Fruit fly (Drosophila melanogaster) whole organism, prepupa: Measurements from ENCODE around the gene RhoGAP5A.

Experiments used
- Blimp-1 ChIP-seq: fragments of 200-800 bp; sonication (Bioruptor generic); optimal IDR thresholded peaks from 3 replicates; lab custom pipeline; 2017; ENCODE audit warnings: missing biosample characterization, missing genetic modification characterization, mild to moderate bottlenecking, moderate library complexity, missing genetic modification reagents
- CG10631 ChIP-seq: fragments of 200-800 bp; sonication (Bioruptor generic); optimal IDR thresholded peaks from 2 replicates; lab custom pipeline; 2016; ENCODE audit warnings: missing biosample characterization, missing genetic modification characterization
- CG15336 ChIP-seq: fragments of 200-800 bp; sonication (Bioruptor generic); IDR thresholded peaks from 2 replicates; pipeline ENCODE4 v1.3.6; 2022; ENCODE audit warnings: missing biosample characterization, missing genetic modification characterization
- CG1621 ChIP-seq: fragments of 200-800 bp; sonication (Bioruptor generic); optimal IDR thresholded peaks from 3 replicates; lab custom pipeline; 2018; ENCODE audit warnings: missing biosample characterization, mild to moderate bottlenecking, missing genetic modification characterization
- CG16779 ChIP-seq: fragments of 200-800 bp; sonication (Bioruptor generic); optimal IDR thresholded peaks from 3 replicates; lab custom pipeline; 2017; ENCODE audit warnings: missing biosample characterization, mild to moderate bottlenecking, missing genetic modification characterization
- CG31627 ChIP-seq: fragments of 200-800 bp; sonication (Bioruptor generic); optimal IDR thresholded peaks from 3 replicates; lab custom pipeline; 2016; ENCODE audit warnings: missing biosample characterization, missing genetic modification characterization
- CG32006 ChIP-seq: fragments of 200-800 bp; sonication (Bioruptor generic); optimal IDR thresholded peaks from 3 replicates; lab custom pipeline; 2017; ENCODE audit warnings: missing biosample characterization, mild to moderate bottlenecking, missing genetic modification characterization
- CG6163 ChIP-seq: fragments of 200-800 bp; sonication (Bioruptor generic); IDR thresholded peaks from 3 replicates; pipeline ENCODE4 v1.3.6; 2022; ENCODE audit warnings: missing biosample characterization, missing genetic modification characterization
- CG6276 ChIP-seq: fragments of 200-800 bp; sonication (Bioruptor generic); optimal IDR thresholded peaks from 2 replicates; lab custom pipeline; 2017; ENCODE audit warnings: missing biosample characterization, mild to moderate bottlenecking, missing genetic modification characterization
- CG6808 ChIP-seq: fragments of 200-800 bp; sonication (Bioruptor generic); optimal IDR thresholded peaks from 3 replicates; lab custom pipeline; 2017; ENCODE audit warnings: missing biosample characterization, missing genetic modification characterization, mild to moderate bottlenecking, moderate library complexity, missing genetic modification reagents
- CG6854 ChIP-seq: fragments of 200-800 bp; sonication (Bioruptor generic); optimal IDR thresholded peaks from 2 replicates; lab custom pipeline; 2017; ENCODE audit warnings: missing biosample characterization, mild to moderate bottlenecking, missing genetic modification characterization
- CG7368 ChIP-seq: fragments of 200-800 bp; sonication (Bioruptor generic); optimal IDR thresholded peaks from 3 replicates; lab custom pipeline; 2016; ENCODE audit warnings: missing biosample characterization, missing genetic modification characterization
- CG9139 ChIP-seq: fragments of 200-800 bp; sonication (Bioruptor generic); optimal IDR thresholded peaks from 3 replicates; lab custom pipeline; 2017; ENCODE audit warnings: missing biosample characterization, mild to moderate bottlenecking, missing genetic modification characterization
- Eip75B ChIP-seq: fragments of 200-800 bp; sonication (Bioruptor generic); optimal IDR thresholded peaks from 3 replicates; lab custom pipeline; 2016; ENCODE audit warnings: missing biosample characterization, missing genetic modification characterization
- Eip78C ChIP-seq: fragments of 200-800 bp; sonication (Bioruptor generic); peaks from one replicate; lab custom pipeline; 2016; ENCODE audit warnings: missing biosample characterization, missing genetic modification characterization
- Eip93F ChIP-seq: fragments of 200-800 bp; sonication (Bioruptor generic); optimal IDR thresholded peaks from 2 replicates; lab custom pipeline; 2016; ENCODE audit warnings: missing biosample characterization, mild to moderate bottlenecking, missing genetic modification characterization
- Ets21C ChIP-seq: fragments of 200-800 bp; sonication (Bioruptor generic); optimal IDR thresholded peaks from 3 replicates; lab custom pipeline; 2016; ENCODE audit warnings: missing biosample characterization, missing genetic modification characterization
- Ets96B ChIP-seq: fragments of 200-800 bp; optimal IDR thresholded peaks from 2 replicates; lab custom pipeline; 2019; ENCODE audit warnings: missing biosample characterization, mild to moderate bottlenecking, missing genetic modification characterization, moderate library complexity
- Gug ChIP-seq: fragments of 200-800 bp; sonication (Bioruptor generic); IDR thresholded peaks from 2 replicates; pipeline ENCODE4 v1.3.6; 2022; ENCODE audit warnings: missing biosample characterization, missing genetic modification characterization
- Hr39 ChIP-seq: fragments of 200-800 bp; sonication (Bioruptor generic); optimal IDR thresholded peaks from 2 replicates; lab custom pipeline; 2016; ENCODE audit warnings: missing biosample characterization, missing genetic modification characterization
- Lpt ChIP-seq: fragments of 200-800 bp; sonication (Bioruptor generic); optimal IDR thresholded peaks from 3 replicates; lab custom pipeline; 2016; ENCODE audit warnings: missing biosample characterization, missing genetic modification characterization
- Met ChIP-seq: fragments of 200-800 bp; sonication (Bioruptor generic); optimal IDR thresholded peaks from 3 replicates; lab custom pipeline; 2016; ENCODE audit warnings: missing biosample characterization, missing genetic modification characterization
- achi ChIP-seq: fragments of 200-800 bp; sonication (Bioruptor generic); optimal IDR thresholded peaks from 3 replicates; lab custom pipeline; 2016; ENCODE audit warnings: missing biosample characterization, missing genetic modification characterization
- acj6 ChIP-seq: fragments of 200-800 bp; sonication (Bioruptor generic); optimal IDR thresholded peaks from 3 replicates; lab custom pipeline; 2016; ENCODE audit warnings: missing biosample characterization, missing genetic modification characterization
- cyc ChIP-seq: fragments of 200-800 bp; sonication (Bioruptor generic); optimal IDR thresholded peaks from 3 replicates; lab custom pipeline; 2016; ENCODE audit warnings: missing biosample characterization, missing genetic modification characterization
- dac ChIP-seq: fragments of 200-800 bp; sonication (Bioruptor generic); optimal IDR thresholded peaks from 2 replicates; lab custom pipeline; 2017; ENCODE audit warnings: missing biosample characterization, mild to moderate bottlenecking, missing genetic modification characterization
- dsx ChIP-seq: fragments of 200-800 bp; optimal IDR thresholded peaks from 3 replicates; lab custom pipeline; 2019; ENCODE audit warnings: missing biosample characterization, mild to moderate bottlenecking, missing genetic modification characterization, moderate library complexity; ENCODE audit not compliant: poor library complexity, severe bottlenecking
- esn ChIP-seq: fragments of 200-800 bp; sonication (Bioruptor generic); optimal IDR thresholded peaks from 2 replicates; lab custom pipeline; 2016; ENCODE audit warnings: missing biosample characterization, mild to moderate bottlenecking, missing genetic modification characterization, moderate library complexity
- fd59A ChIP-seq: fragments of 200-800 bp; sonication (Bioruptor generic); optimal IDR thresholded peaks from 2 replicates; lab custom pipeline; 2017; ENCODE audit warnings: missing biosample characterization, mild to moderate bottlenecking, missing genetic modification characterization, missing genetic modification reagents
- fd85E ChIP-seq: fragments of 200-800 bp; sonication (Bioruptor generic); optimal IDR thresholded peaks from 3 replicates; lab custom pipeline; 2016; ENCODE audit warnings: missing biosample characterization, missing genetic modification characterization
- lz ChIP-seq: fragments of 200-800 bp; sonication (Bioruptor generic); optimal IDR thresholded peaks from 3 replicates; lab custom pipeline; 2016; ENCODE audit warnings: missing biosample characterization, missing genetic modification characterization
- net ChIP-seq: fragments of 200-800 bp; sonication (Bioruptor generic); optimal IDR thresholded peaks from 3 replicates; lab custom pipeline; 2016; ENCODE audit warnings: missing biosample characterization, missing genetic modification characterization
- pdm3 ChIP-seq: fragments of 200-800 bp; sonication (Bioruptor generic); optimal IDR thresholded peaks from 3 replicates; lab custom pipeline; 2016; ENCODE audit warnings: missing biosample characterization, missing genetic modification characterization
- ss ChIP-seq, 2 experiments: fragments of 200-800 bp; sonication (Bioruptor generic); optimal IDR thresholded peaks; 2 replicates in 1 of 2; 3 replicates in 1 of 2; lab custom pipeline; 2017 to 2018; ENCODE audit warnings: mild to moderate bottlenecking in 2 of 2, missing biosample characterization in 2 of 2, missing genetic modification characterization in 2 of 2, moderate library complexity in 1 of 2
- svp ChIP-seq: fragments of 200-800 bp; sonication (Bioruptor generic); peaks from one replicate; lab custom pipeline; 2016; ENCODE audit warnings: missing biosample characterization, missing genetic modification characterization
- topi ChIP-seq: fragments of 200-800 bp; sonication (Bioruptor generic); optimal IDR thresholded peaks from 3 replicates; lab custom pipeline; 2016; ENCODE audit warnings: missing biosample characterization, missing genetic modification characterization
- vri ChIP-seq: fragments of 200-800 bp; sonication (Bioruptor generic); optimal IDR thresholded peaks from 3 replicates; lab custom pipeline; 2016; ENCODE audit warnings: missing biosample characterization, mild to moderate bottlenecking, missing genetic modification characterization

RhoGAP5A gene

dm6 chrX:5618562-5618961 is at the start of gene RhoGAP5A:
Gene RhoGAP5A, minus strand, starts transcription at chrX:5618806.
- peak; percentile 38 for TF ChIP-seq CG1621 (tag; lab: Kevin White, UChicago)
- TF ChIP-seq CG10631 (GFP tag; lab: Kevin White, UChicago) = no peak

DNA sequence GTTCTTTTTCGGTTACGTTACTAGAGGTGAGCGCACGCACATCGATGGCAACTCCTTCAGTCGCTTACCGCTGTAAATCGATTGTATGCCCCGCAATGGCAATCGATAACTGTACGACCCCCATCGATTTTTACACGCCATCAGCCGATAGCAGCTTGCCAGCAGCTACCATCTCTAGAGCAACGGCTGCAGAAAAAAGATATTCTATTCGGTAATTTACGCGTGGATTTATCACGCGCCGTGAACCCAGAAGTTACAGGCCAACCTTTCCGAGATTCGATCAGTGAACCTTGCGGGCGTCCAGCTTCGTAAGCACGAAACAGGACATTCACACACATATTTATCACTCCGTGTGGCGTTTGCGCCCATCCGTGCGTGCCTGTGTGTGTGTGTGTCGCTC is 47.3 kb upstream of the RhoGAP5A start, which contains the start of the genes Sirt4 and CG4119:
TSS of gene Sirt4 (minus strand) at position 39 of the 400 bp plus-strand sequence.
TSS of gene CG4119 (plus strand) at position 151 of the 400 bp plus-strand sequence.
- TF ChIP-seq CG6276 = no peak
- no peak for TF ChIP-seq CG7368 (GFP tag; lab: Kevin White, UChicago)
- peak; percentile 27 for TF ChIP-seq vri (GFP tag; lab: Kevin White, UChicago)
- TF ChIP-seq CG6808 (GFP tag; lab: Kevin White, UChicago) = peak; percentile 35
- TF ChIP-seq CG10631 (GFP tag; lab: Kevin White, UChicago) = no peak
- TF ChIP-seq CG31627 (GFP tag; lab: Kevin White, UChicago) = peak; percentile 4
- no peak for TF ChIP-seq fd59A (GFP tag; lab: Kevin White, UChicago)
- TF ChIP-seq CG9139 = no peak
- TF ChIP-seq Met (GFP tag; lab: Kevin White, UChicago) = no peak
- TF ChIP-seq Gug = no peak
- TF ChIP-seq topi = no peak
- peak; percentile 17 for TF ChIP-seq svp
- TF ChIP-seq fd85E (GFP tag; lab: Kevin White, UChicago) = no peak
- TF ChIP-seq CG16779 = no peak
- peak; percentile 27 for TF ChIP-seq esn
- peak in 1 of 2 experiments; percentile 12 for TF ChIP-seq ss (GFP tag; optimal IDR thresholded peaks at IDR 0.05; lab: Kevin White, UChicago)
- no peak for TF ChIP-seq Ets96B
- no peak for TF ChIP-seq net (GFP tag; lab: Kevin White, UChicago)
- TF ChIP-seq Eip93F = no peak
- TF ChIP-seq Ets21C (GFP tag; lab: Kevin White, UChicago) = no peak

DNA sequence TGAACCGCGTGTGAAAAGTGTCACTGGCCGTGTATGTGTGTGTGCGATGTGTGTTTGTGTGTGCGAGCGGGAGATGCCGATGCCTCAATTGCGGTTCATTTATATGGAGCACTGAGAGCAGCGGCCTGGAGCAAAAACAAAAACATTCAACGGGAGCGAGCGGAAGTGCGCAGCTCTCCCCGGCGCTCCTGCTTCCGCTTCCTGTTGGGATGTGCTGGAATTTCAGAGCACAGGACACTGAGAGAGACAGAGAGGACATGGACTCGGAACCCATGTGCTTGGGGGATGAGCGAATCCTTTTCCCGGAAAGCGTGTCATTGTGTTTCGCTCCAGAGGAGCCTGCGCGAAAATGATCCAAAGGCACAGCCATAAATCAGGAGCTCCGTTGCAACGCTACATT is 45.6 kb upstream of the RhoGAP5A start:
- TF ChIP-seq Ets21C (GFP tag; lab: Kevin White, UChicago) (no peak), dsx (GFP tag; lab: Kevin White, UChicago) (no peak), fd59A (GFP tag; lab: Kevin White, UChicago) (no peak), Eip75B (GFP tag; lab: Kevin White, UChicago) (no peak), dac (GFP tag; lab: Kevin White, UChicago) (no peak), CG6808 (GFP tag; lab: Kevin White, UChicago) (no peak), Eip93F (no peak), acj6 (no peak), CG6854 (GFP tag; lab: Kevin White, UChicago) (no peak), net (GFP tag; lab: Kevin White, UChicago) (no peak), CG6163 (GFP tag; lab: Robert Waterston, UW) (peak; percentile 29; the same call in 1 of the 3 replicates), Blimp-1 (GFP tag; lab: Kevin White, UChicago) (no peak), Hr39 (GFP tag; lab: Kevin White, UChicago) (no peak), lz (GFP tag; lab: Kevin White, UChicago) (no peak), Eip78C (GFP tag; lab: Kevin White, UChicago) (peak; percentile 16), svp (no peak), CG7368 (GFP tag; lab: Kevin White, UChicago) (no peak), CG15336 (GFP tag; lab: Robert Waterston, UW) (no peak)

DNA sequence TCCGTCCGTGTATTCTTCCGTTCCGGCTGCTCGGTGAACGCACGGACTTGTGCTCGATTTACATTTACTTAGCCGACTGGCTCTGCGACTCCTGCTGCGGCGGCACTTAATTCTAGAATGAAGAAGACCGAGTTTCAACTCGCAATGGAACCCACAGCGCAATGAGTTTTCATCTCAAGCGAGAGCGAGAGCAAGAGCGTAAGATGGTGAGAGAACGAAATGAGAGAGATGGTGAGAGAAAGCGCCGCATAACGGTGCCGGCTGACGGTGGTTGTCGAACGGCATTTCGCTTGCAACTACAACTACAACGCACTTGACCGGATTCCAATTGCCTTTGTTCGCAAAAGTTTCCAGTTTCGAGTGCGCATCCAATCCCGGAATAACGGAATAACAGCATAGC is 44.2 kb upstream of the RhoGAP5A start, which contains the start of gene OtopLc:
TSS of gene OtopLc (minus strand) at position 101 of the 400 bp plus-strand sequence.
- no peak for TF ChIP-seq Ets96B
- TF ChIP-seq Lpt (GFP tag; lab: Kevin White, UChicago) = no peak
- no peak for TF ChIP-seq dac (GFP tag; lab: Kevin White, UChicago)
- TF ChIP-seq pdm3 (GFP tag; lab: Kevin White, UChicago) = no peak
- TF ChIP-seq Eip78C (GFP tag; lab: Kevin White, UChicago) = no peak
- TF ChIP-seq fd85E (GFP tag; lab: Kevin White, UChicago) = no peak
- TF ChIP-seq CG10631 (GFP tag; lab: Kevin White, UChicago) = no peak
- TF ChIP-seq Ets21C (GFP tag; lab: Kevin White, UChicago) = no peak
- no peak for TF ChIP-seq achi (GFP tag; lab: Kevin White, UChicago)
- TF ChIP-seq esn = no peak
- TF ChIP-seq cyc (GFP tag; lab: Kevin White, UChicago) = no peak
- TF ChIP-seq CG32006 (GFP tag; lab: Kevin White, UChicago) = no peak
- no peak for TF ChIP-seq CG6276
